Fruit fly (Drosophila melanogaster) whole organism, embryonic: ENCODE results near the gene Orp8.

Experiments
- Abd-B ChIP-seq: fragments of 200-800 bp; sonication (Bioruptor generic); optimal IDR thresholded peaks from 2 replicates; lab custom pipeline; 2018; ENCODE audit warnings: missing biosample characterization, mild to moderate bottlenecking, missing genetic modification characterization, moderate library complexity
- Awh ChIP-seq: fragments of 200-800 bp; sonication (Bioruptor generic); IDR thresholded peaks from 2 replicates; pipeline ENCODE4, ENCODE4 v1.3.6; 2022; ENCODE audit warnings: missing biosample characterization, missing genetic modification characterization
- Bgb ChIP-seq: fragments of 200-800 bp; sonication (Bioruptor generic); IDR thresholded peaks from 2 replicates; pipeline ENCODE4 v1.3.6; 2022; ENCODE audit warnings: missing biosample characterization, missing genetic modification characterization; ENCODE audit not compliant: partially characterized antibody
- Blimp-1 ChIP-seq: fragments of 200-800 bp; sonication (Bioruptor generic); optimal IDR thresholded peaks from 3 replicates; lab custom pipeline; 2018; ENCODE audit warnings: missing biosample characterization, missing genetic modification characterization, mild to moderate bottlenecking, moderate library complexity, missing genetic modification reagents
- CG10274 ChIP-seq: fragments of 200-800 bp; sonication (Bioruptor generic); optimal IDR thresholded peaks from 3 replicates; lab custom pipeline; 2017; ENCODE audit warnings: missing biosample characterization, mild to moderate bottlenecking, missing genetic modification characterization
- CG10543 ChIP-seq: fragments of 200-800 bp; sonication (Bioruptor generic); optimal IDR thresholded peaks from 3 replicates; lab custom pipeline; 2017; ENCODE audit warnings: missing biosample characterization, mild to moderate bottlenecking, missing genetic modification characterization, moderate library complexity
- CG11504 ChIP-seq: fragments of 200-800 bp; sonication (Bioruptor generic); optimal IDR thresholded peaks from 3 replicates; lab custom pipeline; 2019; ENCODE audit warnings: missing biosample characterization, mild to moderate bottlenecking, missing genetic modification characterization, moderate library complexity
- CG12155 ChIP-seq: fragments of 200-800 bp; sonication (Bioruptor generic); optimal IDR thresholded peaks from 3 replicates; lab custom pipeline; 2016; ENCODE audit warnings: missing biosample characterization, missing genetic modification characterization
- CG14014 ChIP-seq: fragments of 200-800 bp; sonication (Bioruptor generic); IDR thresholded peaks from 2 replicates; pipeline ENCODE4 v1.3.6; 2022; ENCODE audit warnings: missing biosample characterization, missing genetic modification characterization
- CG14050 ChIP-seq: fragments of 200-800 bp; sonication (Bioruptor generic); IDR thresholded peaks from 3 replicates; pipeline ENCODE4 v1.3.6; 2022; ENCODE audit warnings: missing biosample characterization, missing genetic modification characterization
- CG15011 ChIP-seq: fragments of 200-800 bp; sonication (Bioruptor generic); optimal IDR thresholded peaks from 3 replicates; lab custom pipeline; 2018; ENCODE audit warnings: missing biosample characterization, mild to moderate bottlenecking, missing genetic modification characterization
- CG18476 ChIP-seq: fragments of 200-800 bp; sonication (Bioruptor generic); optimal IDR thresholded peaks from 2 replicates; lab custom pipeline; 2016; ENCODE audit warnings: missing biosample characterization, mild to moderate bottlenecking, missing genetic modification characterization
- CG31441 ChIP-seq: fragments of 200-800 bp; sonication (Bioruptor generic); IDR thresholded peaks from 2 replicates; pipeline ENCODE4 v1.3.6; 2022; ENCODE audit warnings: missing biosample characterization, missing genetic modification characterization
- CG32532 ChIP-seq: fragments of 200-800 bp; sonication (Bioruptor generic); IDR thresholded peaks from 2 replicates; pipeline ENCODE4 v1.3.6; 2022; ENCODE audit warnings: missing biosample characterization, missing genetic modification characterization
- CG3281 ChIP-seq: fragments of 200-800 bp; sonication (Bioruptor generic); optimal IDR thresholded peaks from 3 replicates; lab custom pipeline; 2017; ENCODE audit warnings: missing biosample characterization, mild to moderate bottlenecking, missing genetic modification characterization
- CG4820 ChIP-seq: fragments of 200-800 bp; sonication (Bioruptor generic); optimal IDR thresholded peaks from 3 replicates; lab custom pipeline; 2016; ENCODE audit warnings: missing biosample characterization, missing genetic modification characterization
- CG7357 ChIP-seq: fragments of 200-800 bp; sonication (Bioruptor generic); IDR thresholded peaks from 3 replicates; pipeline ENCODE4 v1.3.6; 2022; ENCODE audit warnings: missing biosample characterization, missing genetic modification characterization
- CG7556 ChIP-seq: fragments of 200-800 bp; sonication (Bioruptor generic); optimal IDR thresholded peaks from 2 replicates; lab custom pipeline; 2017; ENCODE audit warnings: missing biosample characterization, mild to moderate bottlenecking, missing genetic modification characterization
- CG8281 ChIP-seq: fragments of 200-800 bp; sonication (Bioruptor generic); optimal IDR thresholded peaks from 2 replicates; lab custom pipeline; 2018; ENCODE audit warnings: missing biosample characterization, mild to moderate bottlenecking, missing genetic modification characterization, moderate library complexity
- CG9727 ChIP-seq: fragments of 200-800 bp; sonication (Bioruptor generic); optimal IDR thresholded peaks from 3 replicates; lab custom pipeline; 2017; ENCODE audit warnings: missing biosample characterization, mild to moderate bottlenecking, missing genetic modification characterization
- Dbx ChIP-seq: fragments of 200-800 bp; sonication (Bioruptor generic); IDR thresholded peaks from 3 replicates; pipeline ENCODE4 v1.3.6; 2022; ENCODE audit warnings: missing biosample characterization, missing genetic modification characterization
- Dip3 ChIP-seq: fragments of 200-800 bp; sonication (Bioruptor generic); optimal IDR thresholded peaks from 3 replicates; lab custom pipeline; 2016; ENCODE audit warnings: missing biosample characterization, missing genetic modification characterization
- E2f2 ChIP-seq: fragments of 200-800 bp; sonication (Bioruptor generic); IDR thresholded peaks from 2 replicates; pipeline ENCODE4 v1.3.6; 2022; ENCODE audit warnings: missing biosample characterization, missing genetic modification characterization
- HLH4C ChIP-seq: fragments of 200-800 bp; sonication (Bioruptor generic); IDR thresholded peaks from 3 replicates; pipeline ENCODE4 v1.3.6; 2022; ENCODE audit warnings: missing biosample characterization, missing genetic modification characterization; ENCODE audit not compliant: partially characterized antibody
- Max ChIP-seq: fragments of 200-800 bp; sonication (Bioruptor generic); optimal IDR thresholded peaks from 2 replicates; lab custom pipeline; 2016; ENCODE audit warnings: missing biosample characterization, mild to moderate bottlenecking, missing genetic modification characterization
- Med ChIP-seq: fragments of 200-800 bp; sonication (Bioruptor generic); peaks from one replicate; lab custom pipeline; 2016; ENCODE audit warnings: missing biosample characterization, missing genetic modification characterization, mild to moderate bottlenecking, inconsistent platforms, moderate library complexity
- Meics ChIP-seq: fragments of 200-800 bp; sonication (Bioruptor generic); optimal IDR thresholded peaks from 2 replicates; lab custom pipeline; 2017; ENCODE audit warnings: missing biosample characterization, mild to moderate bottlenecking, missing genetic modification characterization
- Ptx1 ChIP-seq: fragments of 200-800 bp; sonication (Bioruptor generic); IDR thresholded peaks from 2 replicates; pipeline ENCODE4 v1.3.6; 2022; ENCODE audit warnings: missing biosample characterization, missing genetic modification characterization
- al ChIP-seq: fragments of 200-800 bp; sonication (Bioruptor generic); IDR thresholded peaks from 2 replicates; pipeline ENCODE4 v1.3.6; 2022; ENCODE audit warnings: missing biosample characterization, missing genetic modification characterization
- bab2 ChIP-seq: fragments of 200-800 bp; sonication (Bioruptor generic); optimal IDR thresholded peaks from 2 replicates; lab custom pipeline; 2016; ENCODE audit warnings: missing biosample characterization, missing genetic modification characterization
- caup ChIP-seq: fragments of 200-800 bp; sonication (Bioruptor generic); optimal IDR thresholded peaks from 3 replicates; lab custom pipeline; 2017; ENCODE audit warnings: missing biosample characterization, mild to moderate bottlenecking, missing genetic modification characterization, moderate library complexity; ENCODE audit not compliant: severe bottlenecking
- esg ChIP-seq: fragments of 200-800 bp; sonication (Bioruptor generic); conservative IDR thresholded peaks from 2 replicates; pipeline ENCODE4 v1.3.6; 2022; ENCODE audit warnings: missing biosample characterization, missing genetic modification characterization
- fd64A ChIP-seq: fragments of 200-800 bp; sonication (Bioruptor generic); optimal IDR thresholded peaks from 3 replicates; lab custom pipeline; 2018; ENCODE audit warnings: missing biosample characterization, mild to moderate bottlenecking, missing genetic modification characterization
- gem ChIP-seq: fragments of 200-800 bp; sonication (Bioruptor generic); optimal IDR thresholded peaks from 2 replicates; lab custom pipeline; 2019; ENCODE audit warnings: missing biosample characterization, mild to moderate bottlenecking, missing genetic modification characterization, moderate library complexity
- kah ChIP-seq: fragments of 200-800 bp; sonication (Bioruptor generic); optimal IDR thresholded peaks from 2 replicates; lab custom pipeline; 2018; ENCODE audit warnings: missing biosample characterization, mild to moderate bottlenecking, missing genetic modification characterization
- lmd ChIP-seq: fragments of 200-800 bp; sonication (Bioruptor generic); IDR thresholded peaks from 2 replicates; pipeline ENCODE4 v1.3.6; 2022; ENCODE audit warnings: missing biosample characterization, missing genetic modification characterization
- nau ChIP-seq: fragments of 200-800 bp; sonication (Bioruptor generic); optimal IDR thresholded peaks from 3 replicates; lab custom pipeline; 2017; ENCODE audit warnings: missing biosample characterization, mild to moderate bottlenecking, missing genetic modification characterization, missing genetic modification reagents
- schlank ChIP-seq: fragments of 200-800 bp; sonication (Bioruptor generic); optimal IDR thresholded peaks from 2 replicates; lab custom pipeline; 2018; ENCODE audit warnings: missing biosample characterization, mild to moderate bottlenecking, missing genetic modification characterization
- sens ChIP-seq: fragments of 200-800 bp; sonication (Bioruptor generic); peaks from one replicate; lab custom pipeline; 2016; ENCODE audit warnings: missing biosample characterization, missing genetic modification characterization
- so ChIP-seq: fragments of 200-800 bp; sonication (Bioruptor generic); IDR thresholded peaks from 3 replicates; pipeline ENCODE4 v1.3.6; 2022; ENCODE audit warnings: missing biosample characterization, missing genetic modification characterization

The Orp8 gene

dm6 chr3R:20312838-20313237 lies 3.7 kb downstream of the Orp8 start (continued):
- peak; percentile 60; the same call in 1 of the 2 replicates for TF ChIP-seq CG31441 (GFP tag; lab: Robert Waterston, UW)
- 0 out of 3 replicates have a peak, but pooled peaks have one; percentile 16 for TF ChIP-seq CG14050 (GFP tag; lab: Robert Waterston, UW)
- no peak for TF ChIP-seq CG8281 (tag; lab: Kevin White, UChicago)
- TF ChIP-seq lmd (GFP tag; lab: Robert Waterston, UW): peak; percentile 53
- TF ChIP-seq Awh (GFP tag; lab: Robert Waterston, UW): peak; percentile 14; the same call in 1 of the 2 replicates
- TF ChIP-seq CG11504 (tag; lab: Kevin White, UChicago): peak; percentile 68
- TF ChIP-seq al: peak; percentile 27; the same call in 1 of the 2 replicates
- peak; percentile 48; the same call in 1 of the 3 replicates for TF ChIP-seq CG7357 (GFP tag; lab: Robert Waterston, UW)
- TF ChIP-seq Bgb (GFP tag; lab: Robert Waterston, UW): no peak
- peak; percentile 85 for TF ChIP-seq Med (GFP tag; lab: Kevin White, UChicago)
- TF ChIP-seq Blimp-1 (GFP tag; lab: Kevin White, UChicago): peak; percentile 42
- TF ChIP-seq Dip3 (GFP tag; lab: Kevin White, UChicago): peak; percentile 63
- TF ChIP-seq fd64A: no peak
- peak; percentile 42 for TF ChIP-seq gem (tag; lab: Kevin White, UChicago)
- TF ChIP-seq CG10274 (GFP tag; lab: Kevin White, UChicago): peak; percentile 22
- peak; percentile 1 for TF ChIP-seq CG10543 (GFP tag; lab: Kevin White, UChicago)
- TF ChIP-seq Dbx: 0 out of 3 replicates have a peak, but pooled peaks have one; percentile 48
- peak; percentile 2 for TF ChIP-seq CG12155 (GFP tag; lab: Kevin White, UChicago)
- peak; percentile 51 for TF ChIP-seq Ptx1 (GFP tag; lab: Robert Waterston, UW)
- peak; percentile 69 for TF ChIP-seq nau (GFP tag; lab: Kevin White, UChicago)
- TF ChIP-seq E2f2 (GFP tag; lab: Robert Waterston, UW): 0 out of 2 replicates have a peak, but pooled peaks have one; percentile 15
- TF ChIP-seq HLH4C (GFP tag; lab: Robert Waterston, UW): 0 out of 3 replicates have a peak, but pooled peaks have one; percentile 39
- peak; percentile 66 for TF ChIP-seq caup
- TF ChIP-seq bab2 (GFP tag; lab: Kevin White, UChicago): peak; percentile 15
- TF ChIP-seq Max (GFP tag; lab: Kevin White, UChicago): peak; percentile 70
- no peak for TF ChIP-seq schlank (tag; lab: Kevin White, UChicago)
- 0 out of 3 replicates have a peak, but pooled peaks have one; percentile 29 for TF ChIP-seq so
- TF ChIP-seq CG3281: peak; percentile 73
- peak; percentile 80 for TF ChIP-seq Meics (GFP tag; lab: Kevin White, UChicago)
- TF ChIP-seq esg (GFP tag; lab: Robert Waterston, UW): peak; percentile 47
- TF ChIP-seq Abd-B (GFP tag; lab: Kevin White, UChicago): peak; percentile 28
- peak; percentile 66 for TF ChIP-seq CG9727
- peak; percentile 47 for TF ChIP-seq CG15011 (GFP tag; lab: Kevin White, UChicago)
- peak; percentile 20 for TF ChIP-seq CG18476 (GFP tag; lab: Kevin White, UChicago)
- TF ChIP-seq CG32532: peak; percentile 72; the same call in 1 of the 2 replicates
- TF ChIP-seq CG7556 (GFP tag; lab: Kevin White, UChicago): peak; percentile 11
- TF ChIP-seq kah (GFP tag; lab: Kevin White, UChicago): no peak
- peak; percentile 62 for TF ChIP-seq sens (GFP tag; lab: Kevin White, UChicago)
- TF ChIP-seq CG14014 (GFP tag; lab: Robert Waterston, UW): peak; percentile 5; the same call in 1 of the 2 replicates
- peak; percentile 30 for TF ChIP-seq CG4820 (GFP tag; lab: Kevin White, UChicago)
- TF ChIP-seq, all 482 proteins: peak for 127
